Worm (Caenorhabditis elegans) whole organism, L4 larva: ENCODE results near the gene Y37B11A.3.

Experiments
- F10B5.3 ChIP-seq: sonication (generic microtip); optimal IDR thresholded peaks from 2 replicates; lab custom pipeline; 2016; ENCODE audit warnings: mild to moderate bottlenecking, missing genetic modification characterization, missing compliant biosample characterization
- nhr-41 ChIP-seq: fragments of 200-800 bp; sonication (Bioruptor generic); IDR thresholded peaks from 2 replicates; pipeline ENCODE4 v1.3.6; 2022; ENCODE audit warnings: missing genetic modification reagents, missing genetic modification characterization, missing compliant biosample characterization
- nhr-77 ChIP-seq: fragments of 150-350 bp; optimal IDR thresholded peaks from 2 replicates; lab custom pipeline; 2014; ENCODE audit warnings: missing biosample characterization, missing genetic modification characterization
- pqm-1 ChIP-seq: sonication (generic microtip); optimal IDR thresholded peaks from 2 replicates; lab custom pipeline; 2017; ENCODE audit warnings: missing biosample characterization, missing genetic modification characterization

DNA sequence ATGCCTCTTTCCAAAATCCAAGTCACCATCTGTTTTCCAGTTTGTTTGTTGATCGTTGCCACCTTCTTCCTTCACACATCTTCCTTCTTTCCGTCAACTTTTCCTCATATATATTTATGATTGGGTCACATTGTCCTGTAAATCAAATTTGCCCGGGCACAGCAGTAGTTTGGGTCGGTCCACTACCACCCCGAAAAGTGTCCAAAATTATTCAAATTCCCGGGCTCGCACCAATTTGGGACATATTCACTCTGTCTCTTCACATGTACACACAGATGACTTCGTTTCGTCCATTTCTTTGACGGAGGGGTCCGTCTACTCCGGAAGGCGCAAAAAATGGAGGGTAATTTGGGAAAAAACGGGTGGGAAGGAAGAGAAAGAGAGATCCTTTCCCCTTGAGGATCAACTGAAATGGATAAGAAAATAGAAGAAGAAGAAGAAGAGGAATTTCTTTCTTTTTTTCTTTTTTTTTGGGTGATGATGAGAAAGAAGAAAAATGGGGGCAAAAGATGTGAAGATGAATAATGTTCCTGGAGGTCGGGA lies 41.8 kb upstream of the Y37B11A.3 start:
- TF ChIP-seq F10B5.3 (tag; lab: Kevin White, UChicago) (no peak), nhr-77 (tag; lab: Kevin White, UChicago) (no peak), pqm-1 (no peak), nhr-41 (GFP tag; lab: Robert Waterston, UW) (no peak)
